Worm (Caenorhabditis elegans) whole organism, L3 larva: ENCODE measurements around the gene W06B4.1.

Source experiments
- mdl-1 ChIP-seq: fragments of 150-350 bp; optimal IDR thresholded peaks from 2 replicates; lab custom pipeline; 2014; ENCODE audit warnings: missing biosample characterization, missing genetic modification characterization
- nhr-11 ChIP-seq: fragments of 150-350 bp; optimal IDR thresholded peaks from 2 replicates; lab custom pipeline; 2014; ENCODE audit warnings: missing biosample characterization, missing genetic modification characterization

Gene W06B4.1

DNA sequence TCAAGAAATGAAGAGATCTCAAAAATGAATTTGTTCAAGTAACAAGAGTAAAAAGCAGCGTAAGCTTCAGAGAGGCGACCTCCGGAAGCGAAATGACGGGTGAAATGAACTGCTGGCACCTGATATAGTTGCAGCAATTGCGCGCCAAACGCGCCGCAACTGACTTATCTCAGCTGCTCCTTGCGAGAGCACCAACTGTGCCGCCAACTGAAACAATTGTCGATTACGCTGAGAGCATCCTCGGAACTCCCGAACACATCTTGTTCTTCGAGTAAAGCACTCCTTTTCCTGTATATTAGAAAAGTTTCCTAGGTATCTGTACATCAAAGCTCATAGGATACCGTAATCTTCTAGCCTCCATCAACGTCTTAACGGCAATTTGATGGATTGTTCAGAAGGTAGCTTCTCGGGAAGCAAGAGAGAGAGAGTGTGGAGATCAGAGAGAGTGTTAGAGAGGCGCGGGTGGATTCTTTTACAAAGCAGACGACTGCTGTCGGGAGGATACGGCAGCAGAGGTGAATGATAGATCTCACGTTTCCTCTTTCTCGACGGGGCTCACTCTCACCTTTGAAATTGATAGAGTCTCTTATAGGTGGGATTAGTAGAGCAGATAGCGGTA lies 48.7 kb downstream of the W06B4.1 start:
- peak; percentile 58 for TF ChIP-seq nhr-11 (tag; lab: Kevin White, UChicago)
- TF ChIP-seq mdl-1 (tag; lab: Kevin White, UChicago) = no peak
